Fruit fly (Drosophila melanogaster) S2 (cell line): Measurements from ENCODE around the gene CG33268.

ENCODE experiments used
- CG8478 ChIP-seq: fragments of >200 bp; optimal IDR thresholded peaks from 2 replicates; lab custom pipeline; 2018
- CTCF ChIP-seq, 2 experiments: fragments of >200 bp; optimal IDR thresholded peaks; 2 replicates each; lab custom pipeline; 2018

DNA sequence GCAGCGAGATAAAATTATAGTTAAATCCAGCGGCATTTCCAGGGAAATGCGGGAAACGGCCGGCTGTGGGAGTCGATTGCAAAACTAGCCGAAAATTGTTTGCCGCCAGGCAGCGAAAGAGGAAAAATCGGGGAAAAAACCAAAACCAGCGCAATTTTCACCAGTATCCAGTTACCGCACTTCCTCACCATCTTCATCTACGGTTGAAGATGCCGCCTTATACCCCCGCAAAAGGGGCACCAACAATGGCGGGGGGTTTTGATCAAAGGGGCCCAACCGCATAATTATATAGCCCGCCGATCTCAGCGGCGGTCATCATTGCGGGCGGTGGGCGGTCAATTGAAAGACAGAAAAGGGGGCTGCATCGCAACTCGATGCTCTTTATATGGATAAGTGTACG lies 43.0 kb downstream of the CG33268 start:
- TF ChIP-seq CG8478 (lab: Kevin White, UChicago), result no peak
- TF ChIP-seq CTCF (optimal IDR thresholded peaks at IDR 0.05; lab: Kevin White, UChicago), result no peak
